Worm (Caenorhabditis elegans): ENCODE data around the gene cpg-24.

The cpg-24 gene

ce11 chrIV:1631651-1632050 lies at the start of gene cpg-24:
TSS of gene cpg-24 (plus strand) at chrIV:1631951.
- TF ChIP-seq mab-9 (GFP tag; IDR thresholded peaks at IDR 0.05): no peak
- no peak for TF ChIP-seq ztf-4 (tag; optimal IDR thresholded peaks at IDR 0.05)

DNA sequence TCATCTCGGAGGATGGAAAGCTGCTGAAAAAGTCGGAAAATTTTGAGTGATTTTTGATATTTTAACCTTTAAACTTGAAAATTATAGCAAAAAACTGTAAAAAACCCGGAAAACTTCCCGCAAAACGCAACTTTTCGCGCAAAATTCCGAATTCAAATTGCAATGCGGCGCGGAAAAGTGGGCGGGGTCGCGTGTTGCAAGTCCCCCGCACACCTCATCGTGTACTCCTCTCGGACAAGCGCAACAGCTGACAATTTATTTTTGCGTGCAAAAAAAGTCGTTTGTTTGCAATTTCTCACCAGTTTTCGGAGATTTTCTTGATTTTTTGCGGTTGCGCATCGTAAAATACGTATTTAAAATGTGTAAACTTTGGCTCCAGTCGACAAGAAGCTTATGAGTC lies 35.9 kb upstream of the cpg-24 start, which contains the start of gene npp-8:
npp-8 (minus strand) TSS at position 23 of the 400 bp plus-strand sequence.
- TF ChIP-seq mef-2 (tag; optimal IDR thresholded peaks at IDR 0.05) (no peak), lin-14 (GFP tag; optimal IDR thresholded peaks at IDR 0.05) (no peak), hpl-2 (GFP tag; optimal IDR thresholded peaks at IDR 0.05) (peak; percentile 50), sptf-1 (tag; optimal IDR thresholded peaks at IDR 0.05) (no peak), nhr-47 (tag; optimal IDR thresholded peaks at IDR 0.05) (peak; percentile 94), nhr-11 (tag; optimal IDR thresholded peaks at IDR 0.05) (peak; percentile 37), ceh-88 (GFP tag; IDR thresholded peaks at IDR 0.05) (peak; percentile 59), lin-13 (GFP tag; optimal IDR thresholded peaks at IDR 0.05) (peak; percentile 82), irx-1 (tag; optimal IDR thresholded peaks at IDR 0.05) (peak; percentile 81), lin-15B (tag; optimal IDR thresholded peaks at IDR 0.05) (peak; percentile 80), egl-13 (tag; optimal IDR thresholded peaks at IDR 0.05) (peak; percentile 86), ceh-8 (GFP tag; optimal IDR thresholded peaks at IDR 0.05) (peak; percentile 86), nhr-237 (tag; optimal IDR thresholded peaks at IDR 0.05) (no peak), ceh-82 (tag; optimal IDR thresholded peaks at IDR 0.05) (peak; percentile 81 to 94 (median 83)), elt-2 (tag; optimal IDR thresholded peaks at IDR 0.05) (peak; percentile 65), ceh-90 (tag; optimal IDR thresholded peaks at IDR 0.05) (peak; percentile 72), xbp-1 (tag; optimal IDR thresholded peaks at IDR 0.05) (peak; percentile 91), sox-4 (tag; optimal IDR thresholded peaks at IDR 0.05) (peak; percentile 75), rnt-1 (tag; optimal IDR thresholded peaks at IDR 0.05) (peak; percentile 97), nhr-77 (tag; optimal IDR thresholded peaks at IDR 0.05) (peak; percentile 59), nhr-28 (tag; optimal IDR thresholded peaks at IDR 0.05) (no peak), lir-3 (tag; optimal IDR thresholded peaks at IDR 0.05; ENCODE audit: poor library complexity) (no peak), pag-3 (tag; optimal IDR thresholded peaks at IDR 0.05; ENCODE audit: borderline replicate concordance, insufficient read depth) (no peak), lin-39 (tag; optimal IDR thresholded peaks at IDR 0.05) (peak; percentile 55), aha-1 (tag; optimal IDR thresholded peaks at IDR 0.05) (no peak), pqm-1 (tag; optimal IDR thresholded peaks at IDR 0.05) (no peak), fkh-4 (tag; optimal IDR thresholded peaks at IDR 0.05; ENCODE audit: borderline replicate concordance) (peak; percentile 60), skn-1 (tag; optimal IDR thresholded peaks at IDR 0.05) (peak; percentile 88), efl-3 (GFP tag; optimal IDR thresholded peaks at IDR 0.05) (peak; percentile 73), grh-1 (GFP tag; IDR thresholded peaks at IDR 0.05) (peak; percentile 81), unc-86 (tag; optimal IDR thresholded peaks at IDR 0.05) (peak; percentile 84), hlh-4 (tag; optimal IDR thresholded peaks at IDR 0.05) (no peak), nhr-20 (tag; optimal IDR thresholded peaks at IDR 0.05) (peak; percentile 87), C04F5.9 (tag; optimal IDR thresholded peaks at IDR 0.05) (peak; percentile 78), lin-35 (GFP tag; optimal IDR thresholded peaks at IDR 0.05) (peak; percentile 82 to 89), C16A3.4 (tag; optimal IDR thresholded peaks at IDR 0.05) (peak; percentile 79), ces-1 (GFP tag; optimal IDR thresholded peaks at IDR 0.05) (no peak), nhr-85 (tag) (peak; percentile 91), nhr-76 (tag; optimal IDR thresholded peaks at IDR 0.05) (peak; percentile 10), jun-1 (tag; optimal IDR thresholded peaks at IDR 0.05) (peak; percentile 72), ama-1 (optimal IDR thresholded peaks at IDR 0.05) (peak; percentile 23), ztf-4 (tag; optimal IDR thresholded peaks at IDR 0.05) (peak; percentile 73), C34B4.2 (tag; optimal IDR thresholded peaks at IDR 0.05) (no peak), alr-1 (tag; optimal IDR thresholded peaks at IDR 0.05; ENCODE audit: borderline replicate concordance) (no peak), tlp-1 (tag; optimal IDR thresholded peaks at IDR 0.05) (no peak), snpc-4 (tag; optimal IDR thresholded peaks at IDR 0.05) (peak; percentile 65), aly-2 (tag; optimal IDR thresholded peaks at IDR 0.05) (no peak), lsy-2 (tag; optimal IDR thresholded peaks at IDR 0.05) (peak; percentile 86 to 88), zip-4 (GFP tag; optimal IDR thresholded peaks at IDR 0.05) (no peak), unc-30 (tag; optimal IDR thresholded peaks at IDR 0.05) (no peak)
